Worm (Caenorhabditis elegans): ENCODE measurements around the gene C13F10.7.

DNA sequence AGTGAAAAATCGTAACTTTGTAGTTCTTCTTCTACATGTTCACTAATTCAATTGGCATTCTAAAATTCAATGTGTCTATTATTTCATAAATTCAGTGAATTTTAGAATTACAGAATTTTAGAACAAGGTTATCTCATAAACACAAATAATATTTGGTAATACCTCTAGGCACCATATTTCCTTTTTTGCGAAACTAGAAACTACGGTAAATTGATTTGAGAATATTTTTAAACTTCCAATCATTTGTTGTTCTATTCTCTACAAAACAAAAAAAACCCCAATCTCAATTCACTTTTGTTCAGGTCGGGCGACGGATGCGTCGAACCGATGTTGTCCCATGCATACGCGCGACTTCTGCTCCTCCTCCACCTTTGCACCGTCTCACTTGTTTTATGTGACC, 23.1 kb downstream of the C13F10.7 start, which contains the start of gene F09G2.1:
- no peak for TF ChIP-seq mep-1 (tag; optimal IDR thresholded peaks at IDR 0.05)
- TF ChIP-seq snpc-4 (tag; optimal IDR thresholded peaks at IDR 0.05): no peak
- TF ChIP-seq sptf-1 (tag; optimal IDR thresholded peaks at IDR 0.05): no peak
- no peak for TF ChIP-seq lsy-2 (tag; optimal IDR thresholded peaks at IDR 0.05)
- no peak for TF ChIP-seq lin-13 (tag; optimal IDR thresholded peaks at IDR 0.05)
- TF ChIP-seq lin-32 (GFP tag; optimal IDR thresholded peaks at IDR 0.05): no peak
- TF ChIP-seq nhr-28 (tag; optimal IDR thresholded peaks at IDR 0.05): no peak
- no peak for TF ChIP-seq ces-1 (GFP tag; optimal IDR thresholded peaks at IDR 0.05)
- no peak for TF ChIP-seq cnd-1 (tag; optimal IDR thresholded peaks at IDR 0.05)
- no peak for TF ChIP-seq pha-4 (tag; optimal IDR thresholded peaks at IDR 0.05)
- no peak for TF ChIP-seq elt-3 (tag; optimal IDR thresholded peaks at IDR 0.05)
